Worm (Caenorhabditis elegans) whole organism, L2 larva: Measurements from ENCODE around the gene W04H10.6.

ENCODE experiments used
- C34F6.9 ChIP-seq: fragments of 150-350 bp; optimal IDR thresholded peaks from 2 replicates; lab custom pipeline; 2014; ENCODE audit warnings: missing biosample characterization, missing genetic modification characterization
- F13H6.1 ChIP-seq: sonication (generic microtip); optimal IDR thresholded peaks from 2 replicates; lab custom pipeline; 2016; ENCODE audit warnings: missing genetic modification characterization, missing compliant biosample characterization
- R02D3.7 ChIP-seq: fragments of 150-350 bp; optimal IDR thresholded peaks from 2 replicates; lab custom pipeline; 2014; ENCODE audit warnings: missing biosample characterization, missing genetic modification characterization
- Y55F3AM.14 ChIP-seq: fragments of 200-800 bp; sonication (Bioruptor generic); optimal IDR thresholded peaks from 2 replicates; lab custom pipeline; 2018; ENCODE audit warnings: mild to moderate bottlenecking, missing genetic modification characterization, missing compliant biosample characterization
- ZK546.5 ChIP-seq: sonication (generic microtip); optimal IDR thresholded peaks from 2 replicates; lab custom pipeline; 2017; ENCODE audit warnings: missing biosample characterization, missing genetic modification characterization
- alr-1 ChIP-seq: fragments of 150-350 bp; optimal IDR thresholded peaks from 2 replicates; lab custom pipeline; 2014; ENCODE audit warnings: missing biosample characterization, missing genetic modification characterization
- aly-2 ChIP-seq: fragments of 150-350 bp; optimal IDR thresholded peaks from 2 replicates; lab custom pipeline; 2014; ENCODE audit warnings: missing biosample characterization, missing genetic modification characterization
- ama-1 ChIP-seq: fragments of 150-350 bp; optimal IDR thresholded peaks from 2 replicates; lab custom pipeline; 2018; ENCODE audit warnings: inconsistent platforms
- blmp-1 ChIP-seq: sonication (generic microtip); optimal IDR thresholded peaks from 2 replicates; lab custom pipeline; 2017; ENCODE audit warnings: missing genetic modification characterization, mild to moderate bottlenecking, missing compliant biosample characterization, antibody characterized with exemption, moderate library complexity; ENCODE audit not compliant: insufficient read depth
- ceh-16 ChIP-seq: fragments of 150-350 bp; optimal IDR thresholded peaks from 2 replicates; lab custom pipeline; 2014; ENCODE audit warnings: missing biosample characterization, missing genetic modification characterization
- crh-2 ChIP-seq: sonication (generic microtip); optimal IDR thresholded peaks from 2 replicates; lab custom pipeline; 2017; ENCODE audit warnings: missing biosample characterization, missing genetic modification characterization
- dmd-4 ChIP-seq: sonication (generic microtip); optimal IDR thresholded peaks from 2 replicates; lab custom pipeline; 2017; ENCODE audit warnings: missing biosample characterization, missing genetic modification characterization
- egl-27 ChIP-seq: sonication (generic microtip); optimal IDR thresholded peaks from 3 replicates; lab custom pipeline; 2017; ENCODE audit warnings: missing biosample characterization, missing genetic modification reagents, missing genetic modification characterization
- elt-3 ChIP-seq: sonication (generic microtip); optimal IDR thresholded peaks from 2 replicates; lab custom pipeline; 2017; ENCODE audit warnings: missing biosample characterization, missing genetic modification characterization
- fos-1 ChIP-seq: fragments of 150-350 bp; optimal IDR thresholded peaks from 2 replicates; lab custom pipeline; 2014; ENCODE audit warnings: missing biosample characterization, missing genetic modification characterization
- gmeb-1 ChIP-seq: fragments of 150-350 bp; optimal IDR thresholded peaks from 2 replicates; lab custom pipeline; 2014; ENCODE audit warnings: missing biosample characterization, missing genetic modification characterization
- lin-13 ChIP-seq: fragments of 150-350 bp; optimal IDR thresholded peaks from 2 replicates; lab custom pipeline; 2014; ENCODE audit warnings: missing biosample characterization, missing genetic modification reagents, missing genetic modification characterization
- lin-39 ChIP-seq: fragments of 150-350 bp; optimal IDR thresholded peaks from 2 replicates; lab custom pipeline; 2014; ENCODE audit warnings: missing biosample characterization, missing genetic modification reagents, missing genetic modification characterization
- lsy-2 ChIP-seq, 2 experiments: fragments of 150-350 bp in 1 of 2; sonication (generic microtip) in 1 of 2; optimal IDR thresholded peaks; 2 replicates each; lab custom pipeline; 2014 to 2017; ENCODE audit warnings: missing biosample characterization in 2 of 2, missing genetic modification characterization in 2 of 2
- mab-5 ChIP-seq: fragments of 150-350 bp; optimal IDR thresholded peaks from 2 replicates; lab custom pipeline; 2014; ENCODE audit warnings: missing biosample characterization, missing genetic modification characterization
- mbf-1 ChIP-seq: sonication (generic microtip); optimal IDR thresholded peaks from 2 replicates; lab custom pipeline; 2017; ENCODE audit warnings: missing biosample characterization, missing genetic modification characterization
- nhr-10 ChIP-seq: sonication (generic microtip); optimal IDR thresholded peaks from 2 replicates; lab custom pipeline; 2017; ENCODE audit warnings: missing biosample characterization, missing genetic modification characterization
- nhr-11 ChIP-seq: fragments of 150-350 bp; optimal IDR thresholded peaks from 2 replicates; lab custom pipeline; 2014; ENCODE audit warnings: missing biosample characterization, missing genetic modification characterization
- nhr-12 ChIP-seq: fragments of 150-350 bp; optimal IDR thresholded peaks from 2 replicates; lab custom pipeline; 2014; ENCODE audit warnings: missing biosample characterization, missing genetic modification characterization
- nhr-129 ChIP-seq: fragments of 150-350 bp; optimal IDR thresholded peaks from 2 replicates; lab custom pipeline; 2014; ENCODE audit warnings: missing biosample characterization, missing genetic modification characterization
- nhr-23 ChIP-seq: fragments of 150-350 bp; optimal IDR thresholded peaks from 2 replicates; lab custom pipeline; 2014; ENCODE audit warnings: missing biosample characterization, missing genetic modification reagents, missing genetic modification characterization
- nhr-6 ChIP-seq: fragments of 150-350 bp; optimal IDR thresholded peaks from 2 replicates; lab custom pipeline; 2014; ENCODE audit warnings: missing biosample characterization, missing genetic modification characterization
- nhr-77 ChIP-seq: fragments of 150-350 bp; optimal IDR thresholded peaks from 2 replicates; lab custom pipeline; 2014; ENCODE audit warnings: missing biosample characterization, missing genetic modification characterization
- peb-1 ChIP-seq: fragments of 150-350 bp; optimal IDR thresholded peaks from 2 replicates; lab custom pipeline; 2014; ENCODE audit warnings: missing biosample characterization, missing genetic modification characterization
- sem-4 ChIP-seq: fragments of 150-350 bp; optimal IDR thresholded peaks from 2 replicates; lab custom pipeline; 2014; ENCODE audit warnings: missing biosample characterization, missing genetic modification reagents, missing genetic modification characterization
- skn-1 ChIP-seq: sonication (generic microtip); optimal IDR thresholded peaks from 2 replicates; lab custom pipeline; 2017; ENCODE audit warnings: missing biosample characterization, missing genetic modification characterization
- sma-3 ChIP-seq: sonication (generic microtip); optimal IDR thresholded peaks from 2 replicates; lab custom pipeline; 2016; ENCODE audit warnings: missing genetic modification reagents, missing genetic modification characterization, missing compliant biosample characterization
- unc-39 ChIP-seq: fragments of 150-350 bp; optimal IDR thresholded peaks from 2 replicates; lab custom pipeline; 2014; ENCODE audit warnings: missing biosample characterization, missing genetic modification characterization
- unc-55 ChIP-seq: fragments of 150-350 bp; sonication (generic microtip); optimal IDR thresholded peaks from 3 replicates; lab custom pipeline; 2014; ENCODE audit warnings: missing biosample characterization, missing genetic modification reagents, missing genetic modification characterization
- ztf-1 ChIP-seq: fragments of 200-800 bp; sonication (Bioruptor generic); conservative IDR thresholded peaks from 2 replicates; pipeline ENCODE4 v1.3.6; 2022; ENCODE audit warnings: missing genetic modification characterization, missing compliant biosample characterization
- ztf-11 ChIP-seq: sonication (generic microtip); optimal IDR thresholded peaks from 2 replicates; lab custom pipeline; 2017; ENCODE audit warnings: missing biosample characterization, missing genetic modification characterization
- ztf-4 ChIP-seq: fragments of 150-350 bp; optimal IDR thresholded peaks from 2 replicates; lab custom pipeline; 2014; ENCODE audit warnings: missing biosample characterization, missing genetic modification characterization

W04H10.6 gene

ce11 chrII:581983-582382 lies 26.3 kb downstream of the W04H10.6 start:
- no peak for TF ChIP-seq blmp-1 (tag; lab: Kevin White, UChicago)
- TF ChIP-seq sem-4, result no peak
- TF ChIP-seq ZK546.5 (tag; lab: Kevin White, UChicago), result no peak
- TF ChIP-seq unc-55 (GFP tag; lab: Kevin White, UChicago), result no peak
- no peak for TF ChIP-seq R02D3.7 (tag; lab: Kevin White, UChicago)
- TF ChIP-seq sma-3, result no peak
- TF ChIP-seq dmd-4 (tag; lab: Kevin White, UChicago), result no peak
- no peak for TF ChIP-seq ceh-16
- no peak for TF ChIP-seq ztf-11 (tag; lab: Kevin White, UChicago)
- TF ChIP-seq nhr-6, result no peak

- TF ChIP-seq alr-1 (tag; lab: Kevin White, UChicago) (no peak), skn-1 (no peak), mab-5 (tag; lab: Kevin White, UChicago) (no peak), nhr-11 (tag; lab: Kevin White, UChicago) (no peak), C34F6.9 (tag; lab: Kevin White, UChicago) (peak; percentile 19), nhr-129 (tag; lab: Kevin White, UChicago) (peak; percentile 14), sem-4 (no peak), gmeb-1 (peak; percentile 23), ztf-4 (tag; lab: Kevin White, UChicago) (no peak), ZK546.5 (tag; lab: Kevin White, UChicago) (no peak), crh-2 (tag; lab: Kevin White, UChicago) (no peak), lin-13 (GFP tag; lab: Kevin White, UChicago) (no peak), ama-1 (lab: Kevin White, UChicago) (no peak), ztf-1 (GFP tag; lab: Robert Waterston, UW) (no peak), egl-27 (no peak), unc-55 (GFP tag; lab: Kevin White, UChicago) (peak; percentile 20), nhr-23 (no peak), lsy-2 (tag; optimal IDR thresholded peaks at IDR 0.05; lab: Kevin White, UChicago) (peak in 1 of 2 experiments; percentile 10), nhr-12 (tag; lab: Kevin White, UChicago) (no peak), ceh-16 (no peak)
Measured at ce11 chrII:580189-580643, 28.0 kb downstream of the W04H10.6 start, which contains the start of the genes cdc-37 and W08F4.3. TSS of gene cdc-37 (minus strand) at chrII:580593. TSS of gene W08F4.3 (plus strand) at chrII:580602.

ce11 chrII:578803-579202 lies 29.4 kb downstream of the W04H10.6 start:
- no peak for TF ChIP-seq Y55F3AM.14 (GFP tag; lab: Kevin White, UChicago)
- no peak for TF ChIP-seq elt-3 (tag; lab: Kevin White, UChicago)
- TF ChIP-seq fos-1 (tag; lab: Kevin White, UChicago), result no peak
- TF ChIP-seq nhr-77, result no peak
- no peak for TF ChIP-seq lin-39 (tag; lab: Kevin White, UChicago)
- no peak for TF ChIP-seq mbf-1 (tag; lab: Kevin White, UChicago)
- TF ChIP-seq unc-39, result no peak

- no peak for TF ChIP-seq nhr-129 (tag; lab: Kevin White, UChicago)
- TF ChIP-seq nhr-6, result no peak
- no peak for TF ChIP-seq aly-2 (tag; lab: Kevin White, UChicago)
- no peak for TF ChIP-seq nhr-77
- TF ChIP-seq F13H6.1 (tag; lab: Kevin White, UChicago), result no peak
- TF ChIP-seq peb-1 (tag; lab: Kevin White, UChicago), result no peak
- no peak for TF ChIP-seq nhr-10 (tag; lab: Kevin White, UChicago)
- no peak for TF ChIP-seq Y55F3AM.14 (GFP tag; lab: Kevin White, UChicago)
- no peak for TF ChIP-seq alr-1 (tag; lab: Kevin White, UChicago)
- TF ChIP-seq, all 48 proteins: peak for 0
Measured at ce11 chrII:577632-578031, 30.6 kb downstream of the W04H10.6 start, which contains the start of gene W08F4.7. TSS of gene W08F4.7 (minus strand) at chrII:577732.

- TF ChIP-seq alr-1 (tag; lab: Kevin White, UChicago) (no peak), skn-1 (no peak), lin-39 (tag; lab: Kevin White, UChicago) (no peak), nhr-77 (no peak), nhr-23 (no peak), mbf-1 (tag; lab: Kevin White, UChicago) (no peak), gmeb-1 (no peak), F13H6.1 (tag; lab: Kevin White, UChicago) (no peak), mab-5 (tag; lab: Kevin White, UChicago) (no peak), ama-1 (lab: Kevin White, UChicago) (no peak), crh-2 (tag; lab: Kevin White, UChicago) (no peak), aly-2 (tag; lab: Kevin White, UChicago) (no peak), peb-1 (tag; lab: Kevin White, UChicago) (no peak), lin-13 (GFP tag; lab: Kevin White, UChicago) (no peak), nhr-6 (no peak)
Measured at ce11 chrII:574064-574463, 34.2 kb downstream of the W04H10.6 start.
